Fruit fly (Drosophila melanogaster): ENCODE data around the gene CG16711.

CG16711 gene

dm6 chr3L:9723108-9723507 lies 19.0 kb downstream of the CG16711 start, which contains the start of the genes nbs and defl:
TSS of gene nbs (minus strand) at chr3L:9723194.
TSS of gene defl (plus strand) at chr3L:9723423.
- TF ChIP-seq Sin3A (optimal IDR thresholded peaks at IDR 0.05) (no peak), Myc (optimal IDR thresholded peaks at IDR 0.05) (no peak)

- TF ChIP-seq psq (optimal IDR thresholded peaks at IDR 0.05) (no peak), ttk (optimal IDR thresholded peaks at IDR 0.05) (no peak), Sin3A (optimal IDR thresholded peaks at IDR 0.05) (no peak), insv (optimal IDR thresholded peaks at IDR 0.05) (no peak), h (optimal IDR thresholded peaks at IDR 0.05) (no peak), Myc (optimal IDR thresholded peaks at IDR 0.05) (no peak)
Observed at dm6 chr3L:9726707-9727106, 22.6 kb downstream of the CG16711 start, which contains the start of gene Naa60. TSS of gene Naa60 (plus strand) at chr3L:9726895.

dm6 chr3L:9729795-9730421 lies 25.8 kb downstream of the CG16711 start, which contains the start of gene ATPsynB:
TSS of gene ATPsynB (plus strand) at chr3L:9729999.
- TF ChIP-seq insv (optimal IDR thresholded peaks at IDR 0.05), result no peak
- no peak for TF ChIP-seq Myc (optimal IDR thresholded peaks at IDR 0.05)
- TF ChIP-seq h (optimal IDR thresholded peaks at IDR 0.05), result no peak
- TF ChIP-seq Sin3A (optimal IDR thresholded peaks at IDR 0.05), result no peak
- TF ChIP-seq ttk (optimal IDR thresholded peaks at IDR 0.05), result no peak
- TF ChIP-seq psq (optimal IDR thresholded peaks at IDR 0.05), result no peak

dm6 chr3L:9733563-9733962 lies 29.4 kb downstream of the CG16711 start, which contains the start of gene CG6749:
TSS of gene CG6749 (minus strand) at chr3L:9733807.
- TF ChIP-seq h (optimal IDR thresholded peaks at IDR 0.05) (no peak), Myc (optimal IDR thresholded peaks at IDR 0.05) (no peak), Sin3A (optimal IDR thresholded peaks at IDR 0.05) (no peak), insv (optimal IDR thresholded peaks at IDR 0.05) (no peak), psq (optimal IDR thresholded peaks at IDR 0.05) (no peak), ttk (optimal IDR thresholded peaks at IDR 0.05) (no peak)

- TF ChIP-seq insv (optimal IDR thresholded peaks at IDR 0.05) (no peak), psq (optimal IDR thresholded peaks at IDR 0.05) (no peak), h (optimal IDR thresholded peaks at IDR 0.05) (no peak), Myc (optimal IDR thresholded peaks at IDR 0.05) (no peak), Sin3A (optimal IDR thresholded peaks at IDR 0.05) (no peak), ttk (optimal IDR thresholded peaks at IDR 0.05) (no peak)
Observed at dm6 chr3L:9739629-9740028, 35.5 kb downstream of the CG16711 start.

- TF ChIP-seq Myc (optimal IDR thresholded peaks at IDR 0.05) (no peak), ttk (optimal IDR thresholded peaks at IDR 0.05) (no peak), h (optimal IDR thresholded peaks at IDR 0.05) (no peak), psq (optimal IDR thresholded peaks at IDR 0.05) (no peak), Sin3A (optimal IDR thresholded peaks at IDR 0.05) (no peak), insv (optimal IDR thresholded peaks at IDR 0.05) (no peak)
Observed at dm6 chr3L:9742342-9742741, 38.2 kb downstream of the CG16711 start.

- TF ChIP-seq insv (optimal IDR thresholded peaks at IDR 0.05), result no peak
- TF ChIP-seq Myc (optimal IDR thresholded peaks at IDR 0.05), result no peak
- no peak for TF ChIP-seq psq (optimal IDR thresholded peaks at IDR 0.05)
- TF ChIP-seq Sin3A (optimal IDR thresholded peaks at IDR 0.05), result no peak
- TF ChIP-seq h (optimal IDR thresholded peaks at IDR 0.05), result no peak
- no peak for TF ChIP-seq ttk (optimal IDR thresholded peaks at IDR 0.05)
Observed at dm6 chr3L:9744060-9744549, 40.0 kb downstream of the CG16711 start.

- TF ChIP-seq Sin3A (optimal IDR thresholded peaks at IDR 0.05), result no peak
- TF ChIP-seq ttk (optimal IDR thresholded peaks at IDR 0.05), result no peak
- no peak for TF ChIP-seq insv (optimal IDR thresholded peaks at IDR 0.05)
- no peak for TF ChIP-seq h (optimal IDR thresholded peaks at IDR 0.05)
- TF ChIP-seq psq (optimal IDR thresholded peaks at IDR 0.05), result no peak
- no peak for TF ChIP-seq Myc (optimal IDR thresholded peaks at IDR 0.05)
Observed at dm6 chr3L:9745393-9745792, 41.3 kb downstream of the CG16711 start.

- TF ChIP-seq h (optimal IDR thresholded peaks at IDR 0.05), result no peak
- TF ChIP-seq psq (optimal IDR thresholded peaks at IDR 0.05), result no peak
- TF ChIP-seq ttk (optimal IDR thresholded peaks at IDR 0.05), result no peak
- no peak for TF ChIP-seq Myc (optimal IDR thresholded peaks at IDR 0.05)
- no peak for TF ChIP-seq insv (optimal IDR thresholded peaks at IDR 0.05)
- no peak for TF ChIP-seq Sin3A (optimal IDR thresholded peaks at IDR 0.05)
Observed at dm6 chr3L:9751625-9752024, 47.5 kb downstream of the CG16711 start.
